Fruit fly (Drosophila melanogaster): ENCODE measurements around the gene CG14983.

- TF ChIP-seq CG8478 (optimal IDR thresholded peaks at IDR 0.05) (no peak), CTCF (optimal IDR thresholded peaks at IDR 0.05) (no peak)
Observed at dm6 chr3L:3970372-3971031, 21.4 kb upstream of the CG14983 start.
